Worm (Caenorhabditis elegans) whole organism, L1 larva: ENCODE data around the gene ivns-1.
A peak's percentile ranks its signal among the peaks of the same experiment; 100 is the strongest.

Experiments
- C16A3.4 ChIP-seq: fragments of 150-350 bp; optimal IDR thresholded peaks from 2 replicates; lab custom pipeline; 2014; ENCODE audit warnings: missing biosample characterization, missing genetic modification characterization
- C34B4.2 ChIP-seq: sonication (generic microtip); optimal IDR thresholded peaks from 2 replicates; lab custom pipeline; 2017; ENCODE audit warnings: mild to moderate bottlenecking, missing genetic modification characterization, missing compliant biosample characterization
- aly-2 ChIP-seq: fragments of 150-350 bp; optimal IDR thresholded peaks from 2 replicates; lab custom pipeline; 2014; ENCODE audit warnings: missing biosample characterization, missing genetic modification characterization
- ama-1 ChIP-seq: fragments of 150-350 bp; optimal IDR thresholded peaks from 2 replicates; lab custom pipeline; 2014
- blmp-1 ChIP-seq: fragments of 150-350 bp; optimal IDR thresholded peaks from 2 replicates; lab custom pipeline; 2014; ENCODE audit warnings: missing biosample characterization, missing genetic modification characterization
- ceh-63 ChIP-seq: fragments of 200-800 bp; sonication (Bioruptor generic); optimal IDR thresholded peaks from 2 replicates; lab custom pipeline; 2018; ENCODE audit warnings: mild to moderate bottlenecking, missing genetic modification characterization, missing compliant biosample characterization
- ceh-8 ChIP-seq: fragments of 200-800 bp; sonication (Bioruptor generic); optimal IDR thresholded peaks from 2 replicates; lab custom pipeline; 2018; ENCODE audit warnings: mild to moderate bottlenecking, missing genetic modification characterization, moderate library complexity, missing compliant biosample characterization
- ceh-90 ChIP-seq: sonication (generic microtip); optimal IDR thresholded peaks from 2 replicates; lab custom pipeline; 2016; ENCODE audit warnings: missing genetic modification characterization, missing compliant biosample characterization
- dpl-1 ChIP-seq, 3 experiments: fragments of 150-350 bp in 2 of 3; sonication (generic microtip) in 1 of 3; optimal IDR thresholded peaks; 2 replicates each; lab custom pipeline; 2014 to 2017; ENCODE audit warnings: missing biosample characterization in 3 of 3, missing genetic modification characterization in 3 of 3, missing genetic modification reagents in 3 of 3
- efl-1 ChIP-seq, 4 experiments: fragments of 150-350 bp; optimal IDR thresholded peaks in 3 of 4; peaks in 1 of 4; 1 replicate in 1 of 4; 2 replicates in 3 of 4; lab custom pipeline; 2014; ENCODE audit warnings: missing biosample characterization in 2 of 4, missing genetic modification characterization in 2 of 4, missing genetic modification reagents in 2 of 4
- efl-3 ChIP-seq: fragments of 200-800 bp; sonication (Bioruptor generic); optimal IDR thresholded peaks from 2 replicates; lab custom pipeline; 2018; ENCODE audit warnings: mild to moderate bottlenecking, missing genetic modification characterization, missing compliant biosample characterization
- egl-13 ChIP-seq: sonication (generic microtip); optimal IDR thresholded peaks from 2 replicates; lab custom pipeline; 2016; ENCODE audit warnings: missing genotype, missing genetic modification reagents, missing genetic modification characterization, missing compliant biosample characterization
- egl-27 ChIP-seq, 2 experiments: fragments of 150-350 bp in 1 of 2; sonication (generic microtip); optimal IDR thresholded peaks; 3 replicates each; lab custom pipeline; 2017 to 2018; ENCODE audit warnings: missing biosample characterization in 2 of 2, missing genetic modification characterization in 2 of 2, missing genetic modification reagents in 2 of 2
- elt-2 ChIP-seq: sonication (generic microtip); optimal IDR thresholded peaks from 2 replicates; lab custom pipeline; 2016; ENCODE audit warnings: missing genetic modification characterization, mild to moderate bottlenecking, inconsistent platforms, missing compliant biosample characterization, missing genetic modification reagents
- elt-3 ChIP-seq, 6 experiments: fragments of 150-350 bp in 1 of 6; sonication (generic microtip); optimal IDR thresholded peaks; 2 replicates each; lab custom pipeline; 2017 to 2018; ENCODE audit warnings: missing biosample characterization in 6 of 6, missing genetic modification characterization in 6 of 6, inconsistent platforms in 1 of 6
- ets-5 ChIP-seq: fragments of 200-800 bp; sonication (Bioruptor generic); IDR thresholded peaks from 2 replicates; pipeline ENCODE4 v1.3.6; 2022; ENCODE audit warnings: missing genetic modification characterization, missing compliant biosample characterization
- fkh-4 ChIP-seq: sonication (generic microtip); optimal IDR thresholded peaks from 2 replicates; lab custom pipeline; 2016; ENCODE audit warnings: missing compliant biosample characterization, missing genetic modification characterization, borderline replicate concordance
- fos-1 ChIP-seq: fragments of 150-350 bp; optimal IDR thresholded peaks from 2 replicates; lab custom pipeline; 2014; ENCODE audit warnings: missing biosample characterization, missing genetic modification characterization
- hlh-17 ChIP-seq: fragments of 200-800 bp; sonication (Bioruptor generic); optimal IDR thresholded peaks from 2 replicates; lab custom pipeline; 2018; ENCODE audit warnings: missing genetic modification characterization, mild to moderate bottlenecking, missing compliant biosample characterization, moderate library complexity, borderline replicate concordance
- irx-1 ChIP-seq: sonication (generic microtip); optimal IDR thresholded peaks from 2 replicates; lab custom pipeline; 2016; ENCODE audit warnings: missing genetic modification characterization, missing compliant biosample characterization
- isw-1 ChIP-seq: fragments of 200-800 bp; sonication (Bioruptor generic); IDR thresholded peaks from 2 replicates; pipeline ENCODE4 v1.3.6; 2022; ENCODE audit warnings: missing genetic modification characterization, missing compliant biosample characterization
- lin-14 ChIP-seq: fragments of 200-800 bp; sonication (Bioruptor generic); optimal IDR thresholded peaks from 2 replicates; lab custom pipeline; 2018; ENCODE audit warnings: mild to moderate bottlenecking, missing genetic modification characterization, moderate library complexity, missing compliant biosample characterization
- lin-15B ChIP-seq: fragments of 150-350 bp; sonication (generic microtip); optimal IDR thresholded peaks from 3 replicates; lab custom pipeline; 2014; ENCODE audit warnings: missing biosample characterization, missing genetic modification characterization
- lin-35 ChIP-seq, 2 experiments: fragments of 150-350 bp; optimal IDR thresholded peaks; 2 replicates each; lab custom pipeline; 2014; ENCODE audit warnings: missing biosample characterization in 2 of 2, missing genetic modification characterization in 2 of 2, missing genetic modification reagents in 2 of 2
- lir-3 ChIP-seq: sonication (generic microtip); optimal IDR thresholded peaks from 2 replicates; lab custom pipeline; 2016; ENCODE audit warnings: mild to moderate bottlenecking, missing genetic modification characterization, moderate library complexity, missing compliant biosample characterization; ENCODE audit not compliant: poor library complexity
- lsy-2 ChIP-seq, 2 experiments: fragments of 150-350 bp; optimal IDR thresholded peaks; 2 replicates each; lab custom pipeline; 2014; ENCODE audit warnings: missing biosample characterization in 2 of 2, missing genetic modification characterization in 2 of 2
- mab-9 ChIP-seq: fragments of 200-800 bp; sonication (Bioruptor generic); IDR thresholded peaks from 2 replicates; pipeline ENCODE4 v1.3.6; 2022; ENCODE audit warnings: missing genetic modification reagents, missing genetic modification characterization, missing compliant biosample characterization
- mdl-1 ChIP-seq, 2 experiments: fragments of 150-350 bp; optimal IDR thresholded peaks; 2 replicates each; lab custom pipeline; 2014 to 2017; ENCODE audit warnings: missing biosample characterization in 2 of 2, missing genetic modification characterization in 2 of 2, inconsistent platforms in 1 of 2
- mef-2 ChIP-seq: fragments of 150-350 bp; optimal IDR thresholded peaks from 2 replicates; lab custom pipeline; 2014; ENCODE audit warnings: missing biosample characterization, missing genetic modification characterization
- nhr-12 ChIP-seq: sonication (generic microtip); optimal IDR thresholded peaks from 2 replicates; lab custom pipeline; 2017; ENCODE audit warnings: missing biosample characterization, missing genetic modification characterization
- nhr-19 ChIP-seq: fragments of 200-800 bp; sonication (Bioruptor generic); conservative IDR thresholded peaks from 2 replicates; pipeline ENCODE4 v1.3.6; 2022; ENCODE audit warnings: missing genetic modification characterization, missing compliant biosample characterization
- nhr-20 ChIP-seq: sonication (generic microtip); optimal IDR thresholded peaks from 2 replicates; lab custom pipeline; 2016; ENCODE audit warnings: mild to moderate bottlenecking, missing genetic modification characterization, missing compliant biosample characterization
- nhr-237 ChIP-seq: fragments of 150-350 bp; optimal IDR thresholded peaks from 2 replicates; lab custom pipeline; 2014; ENCODE audit warnings: missing biosample characterization, missing genetic modification characterization
- nhr-28 ChIP-seq: fragments of 150-350 bp; optimal IDR thresholded peaks from 2 replicates; lab custom pipeline; 2014; ENCODE audit warnings: missing biosample characterization, missing genetic modification characterization
- nhr-71 ChIP-seq: sonication (generic microtip); optimal IDR thresholded peaks from 2 replicates; lab custom pipeline; 2016; ENCODE audit warnings: mild to moderate bottlenecking, missing genetic modification characterization, moderate library complexity, missing compliant biosample characterization
- nhr-76 ChIP-seq: sonication (generic microtip); optimal IDR thresholded peaks from 2 replicates; lab custom pipeline; 2017; ENCODE audit warnings: missing biosample characterization, missing genetic modification characterization
- nhr-77 ChIP-seq: fragments of 150-350 bp; optimal IDR thresholded peaks from 2 replicates; lab custom pipeline; 2014; ENCODE audit warnings: missing biosample characterization, missing genetic modification characterization
- nhr-84 ChIP-seq: sonication (generic microtip); optimal IDR thresholded peaks from 2 replicates; lab custom pipeline; 2017; ENCODE audit warnings: missing biosample characterization, missing genetic modification characterization
- nhr-85 ChIP-seq: sonication (generic microtip); peaks from one replicate; lab custom pipeline; 2016; ENCODE audit warnings: missing genetic modification characterization, inconsistent platforms, missing compliant biosample characterization
- nhr-90 ChIP-seq: sonication (generic microtip); optimal IDR thresholded peaks from 2 replicates; lab custom pipeline; 2016; ENCODE audit warnings: mild to moderate bottlenecking, missing genetic modification characterization, missing compliant biosample characterization; ENCODE audit not compliant: poor library complexity
- pag-3 ChIP-seq: sonication (generic microtip); optimal IDR thresholded peaks from 2 replicates; lab custom pipeline; 2017; ENCODE audit warnings: missing genetic modification characterization, mild to moderate bottlenecking, missing compliant biosample characterization, antibody characterized with exemption, borderline replicate concordance; ENCODE audit not compliant: insufficient read depth
- pax-3 ChIP-seq: fragments of 200-800 bp; sonication (Bioruptor generic); optimal IDR thresholded peaks from 2 replicates; lab custom pipeline; 2018; ENCODE audit warnings: mild to moderate bottlenecking, missing genetic modification characterization, moderate library complexity, missing compliant biosample characterization
- pqm-1 ChIP-seq: sonication (generic microtip); optimal IDR thresholded peaks from 3 replicates; lab custom pipeline; 2017; ENCODE audit warnings: missing biosample characterization, missing genetic modification characterization
- snu-23 ChIP-seq: sonication (generic microtip); optimal IDR thresholded peaks from 2 replicates; lab custom pipeline; 2016; ENCODE audit warnings: missing genetic modification characterization, missing compliant biosample characterization
- sup-37 ChIP-seq: fragments of 200-800 bp; sonication (Bioruptor generic); optimal IDR thresholded peaks from 2 replicates; lab custom pipeline; 2018; ENCODE audit warnings: mild to moderate bottlenecking, missing genetic modification characterization, missing compliant biosample characterization
- swsn-7 ChIP-seq: sonication (generic microtip); optimal IDR thresholded peaks from 2 replicates; lab custom pipeline; 2016; ENCODE audit warnings: missing genetic modification characterization, missing compliant biosample characterization
- unc-130 ChIP-seq: fragments of 150-350 bp; optimal IDR thresholded peaks from 2 replicates; lab custom pipeline; 2017; ENCODE audit warnings: missing biosample characterization, missing genetic modification characterization, inconsistent platforms
- unc-30 ChIP-seq: sonication (generic microtip); optimal IDR thresholded peaks from 2 replicates; lab custom pipeline; 2017; ENCODE audit warnings: missing biosample characterization, missing genetic modification characterization
- vab-15 ChIP-seq: sonication (generic microtip); optimal IDR thresholded peaks from 2 replicates; lab custom pipeline; 2017; ENCODE audit warnings: missing genotype, mild to moderate bottlenecking, missing genetic modification characterization, missing compliant biosample characterization
- zag-1 ChIP-seq: fragments of 150-350 bp; optimal IDR thresholded peaks from 2 replicates; lab custom pipeline; 2014; ENCODE audit warnings: missing biosample characterization, missing genetic modification characterization
- zip-4 ChIP-seq: fragments of 200-800 bp; sonication (Bioruptor generic); optimal IDR thresholded peaks from 2 replicates; lab custom pipeline; 2018; ENCODE audit warnings: mild to moderate bottlenecking, missing genetic modification characterization, moderate library complexity, missing compliant biosample characterization
- ztf-4 ChIP-seq: fragments of 150-350 bp; optimal IDR thresholded peaks from 2 replicates; lab custom pipeline; 2014; ENCODE audit warnings: missing biosample characterization, missing genetic modification characterization

Gene ivns-1

DNA sequence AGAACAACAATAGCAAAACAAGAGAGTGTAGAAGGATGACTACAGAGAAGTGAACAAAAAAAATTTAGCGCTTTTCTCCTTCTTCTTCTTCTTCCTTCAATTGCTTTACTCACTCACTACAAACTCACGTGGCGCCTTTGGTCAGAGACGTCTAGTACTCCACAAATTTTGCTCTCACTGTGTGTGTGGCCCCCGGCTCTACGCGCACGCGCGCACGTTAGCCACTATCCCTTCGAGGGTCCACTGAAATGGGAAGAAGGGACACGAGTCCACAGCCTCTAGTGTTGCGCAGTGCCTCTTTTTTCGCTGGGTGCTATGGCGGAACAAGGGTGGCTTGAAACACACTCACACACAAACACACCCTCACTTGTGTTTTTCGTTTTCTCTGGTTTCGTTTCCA lies 4.9 kb downstream of the ivns-1 start (continued):
- TF ChIP-seq blmp-1 (tag; lab: Kevin White, UChicago): no peak
- no peak for TF ChIP-seq sup-37
- no peak for TF ChIP-seq dpl-1 (GFP tag; optimal IDR thresholded peaks at IDR 0.05; lab: Kevin White, UChicago)
- no peak for TF ChIP-seq ceh-63 (GFP tag; lab: Kevin White, UChicago)
- TF ChIP-seq vab-15 (tag; lab: Kevin White, UChicago): no peak
- no peak for TF ChIP-seq hlh-17 (GFP tag; lab: Kevin White, UChicago)
- no peak for TF ChIP-seq egl-27 (tag; optimal IDR thresholded peaks at IDR 0.05; lab: Kevin White, UChicago)
- no peak for TF ChIP-seq pag-3 (tag; lab: Kevin White, UChicago)
- no peak; the same call in 1 of the 2 replicates for TF ChIP-seq isw-1 (GFP tag; lab: Robert Waterston, UW)
- no peak for TF ChIP-seq efl-3 (GFP tag; lab: Kevin White, UChicago)
- no peak for TF ChIP-seq mef-2 (tag; lab: Kevin White, UChicago)
- no peak for TF ChIP-seq pax-3 (tag; lab: Kevin White, UChicago)
- no peak for TF ChIP-seq nhr-84 (tag; lab: Kevin White, UChicago)
- no peak for TF ChIP-seq fos-1 (tag; lab: Kevin White, UChicago)
- no peak for TF ChIP-seq ets-5
- TF ChIP-seq nhr-85: no peak
- no peak for TF ChIP-seq pqm-1
- TF ChIP-seq zag-1 (tag; lab: Kevin White, UChicago): no peak
- TF ChIP-seq egl-13 (tag; lab: Kevin White, UChicago): no peak
- TF ChIP-seq nhr-77 (tag; lab: Kevin White, UChicago): no peak
- no peak for TF ChIP-seq nhr-28
- no peak for TF ChIP-seq unc-130
- TF ChIP-seq ama-1 (lab: Kevin White, UChicago): no peak
- TF ChIP-seq unc-30 (tag; lab: Kevin White, UChicago): no peak
- TF ChIP-seq swsn-7: peak; percentile 17
- no peak for TF ChIP-seq ztf-4 (tag; lab: Kevin White, UChicago)
- no peak for TF ChIP-seq nhr-237 (tag; lab: Kevin White, UChicago)
- TF ChIP-seq lin-35 (GFP tag; optimal IDR thresholded peaks at IDR 0.05; lab: Kevin White, UChicago): peak in 1 of 2 experiments; percentile 19
- TF ChIP-seq nhr-12 (tag; lab: Kevin White, UChicago): no peak
- no peak for TF ChIP-seq lir-3 (tag; lab: Kevin White, UChicago)
- TF ChIP-seq mab-9 (GFP tag; lab: Robert Waterston, UW): 0 out of 2 replicates have a peak, but pooled peaks have one; percentile 25
- TF ChIP-seq lin-14 (GFP tag; lab: Kevin White, UChicago): peak; percentile 90
- TF ChIP-seq elt-3 (tag; optimal IDR thresholded peaks at IDR 0.05; lab: Kevin White, UChicago): no peak
- no peak for TF ChIP-seq efl-1 (optimal IDR thresholded peaks at IDR 0.05; lab: Kevin White, UChicago)
- no peak for TF ChIP-seq efl-1 (GFP tag; optimal IDR thresholded peaks at IDR 0.05 in 1 of 2; lab: Kevin White, UChicago)
- no peak for TF ChIP-seq lin-15B (tag; lab: Kevin White, UChicago)
- no peak for TF ChIP-seq irx-1 (tag; lab: Kevin White, UChicago)
- no peak for TF ChIP-seq nhr-20 (tag; lab: Kevin White, UChicago)

DNA sequence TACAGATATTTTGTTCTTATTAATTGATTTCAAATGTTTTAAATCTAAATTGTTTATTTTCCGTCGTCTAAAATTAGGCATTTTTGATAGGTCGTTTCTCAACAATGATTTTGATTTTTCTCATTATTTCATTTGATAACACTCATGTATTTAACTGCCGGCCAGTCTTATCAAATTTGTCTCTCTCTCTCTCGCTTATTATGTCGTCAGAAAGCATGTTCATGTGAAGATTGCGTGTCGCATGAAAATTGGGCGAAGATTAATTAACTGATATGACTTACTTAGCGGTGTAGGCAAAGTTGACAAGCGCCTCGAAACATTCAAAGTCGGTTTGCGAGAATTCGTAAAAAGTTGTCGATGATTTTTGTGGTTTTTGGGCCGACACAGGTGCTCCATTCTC lies 6.4 kb downstream of the ivns-1 start:
- TF ChIP-seq nhr-71 (peak; percentile 56), zip-4 (GFP tag; lab: Kevin White, UChicago) (no peak), aly-2 (tag; lab: Kevin White, UChicago) (no peak), elt-3 (tag; optimal IDR thresholded peaks at IDR 0.05; lab: Kevin White, UChicago) (peak in 5 of 6 experiments; percentile 22 to 88 (median 32)), elt-2 (peak; percentile 86), ceh-8 (GFP tag; lab: Kevin White, UChicago) (no peak), fkh-4 (tag; lab: Kevin White, UChicago) (no peak), nhr-85 (peak; percentile 71), swsn-7 (no peak), C16A3.4 (tag; lab: Kevin White, UChicago) (no peak), ceh-90 (tag; lab: Kevin White, UChicago) (no peak), C34B4.2 (tag; lab: Kevin White, UChicago) (no peak), lsy-2 (tag; optimal IDR thresholded peaks at IDR 0.05; lab: Kevin White, UChicago) (peak in 1 of 2 experiments; percentile 14), snu-23 (GFP tag; lab: Kevin White, UChicago) (peak; percentile 25), nhr-20 (tag; lab: Kevin White, UChicago) (peak; percentile 63), ama-1 (lab: Kevin White, UChicago) (no peak), nhr-19 (GFP tag; lab: Robert Waterston, UW) (peak; percentile 17; the same call in 1 of the 2 replicates), nhr-76 (tag; lab: Kevin White, UChicago) (no peak), ceh-63 (GFP tag; lab: Kevin White, UChicago) (no peak), nhr-90 (tag; lab: Kevin White, UChicago) (peak; percentile 34), mdl-1 (tag; optimal IDR thresholded peaks at IDR 0.05; lab: Kevin White, UChicago) (peak in 1 of 2 experiments; percentile 19)
